Worm (Caenorhabditis elegans) whole organism, L4 larva: ENCODE measurements around the gene ZK757.2.
A peak's percentile ranks its signal among the peaks of the same experiment; 100 is the strongest.

ENCODE experiments used
- D1046.2 ChIP-seq: fragments of 200-800 bp; sonication (Bioruptor generic); IDR thresholded peaks from 2 replicates; pipeline ENCODE4 v1.3.6; 2022; ENCODE audit warnings: missing genetic modification characterization, missing compliant biosample characterization
- F37D6.2 ChIP-seq: sonication (generic microtip); optimal IDR thresholded peaks from 2 replicates; lab custom pipeline; 2016; ENCODE audit warnings: mild to moderate bottlenecking, missing genetic modification characterization, missing compliant biosample characterization
- F44E2.7 ChIP-seq: fragments of 200-800 bp; sonication (Bioruptor generic); IDR thresholded peaks from 2 replicates; pipeline ENCODE4 v2.1.2; 2022; ENCODE audit warnings: missing genetic modification characterization, missing compliant biosample characterization
- F49E8.2 ChIP-seq: sonication (generic microtip); optimal IDR thresholded peaks from 2 replicates; lab custom pipeline; 2016; ENCODE audit warnings: missing compliant biosample characterization, mild to moderate bottlenecking, missing genetic modification characterization, borderline replicate concordance
- T20F7.1 ChIP-seq: fragments of 200-800 bp; sonication (Bioruptor generic); optimal IDR thresholded peaks from 2 replicates; lab custom pipeline; 2018; ENCODE audit warnings: mild to moderate bottlenecking, missing genetic modification characterization, missing compliant biosample characterization
- Y105C5A.15 ChIP-seq: fragments of 200-800 bp; sonication (Bioruptor generic); IDR thresholded peaks from 2 replicates; pipeline ENCODE4 v1.3.6; 2022; ENCODE audit warnings: missing genetic modification characterization, missing compliant biosample characterization
- Y48G9A.11 ChIP-seq: fragments of 200-800 bp; sonication (Bioruptor generic); IDR thresholded peaks from 2 replicates; pipeline ENCODE4 v1.3.6; 2022; ENCODE audit warnings: missing genetic modification reagents, missing genetic modification characterization, missing compliant biosample characterization
- Y5F2A.4 ChIP-seq: fragments of 200-800 bp; sonication (Bioruptor generic); optimal IDR thresholded peaks from 2 replicates; lab custom pipeline; 2018; ENCODE audit warnings: mild to moderate bottlenecking, missing genetic modification characterization, missing compliant biosample characterization
- Y75B8A.6 ChIP-seq: fragments of 200-800 bp; sonication (Bioruptor generic); IDR thresholded peaks from 2 replicates; pipeline ENCODE4 v1.3.6; 2022; ENCODE audit warnings: missing genetic modification reagents, missing genetic modification characterization, missing compliant biosample characterization
- aha-1 ChIP-seq: fragments of 150-350 bp; peaks from one replicate; lab custom pipeline; 2014; ENCODE audit warnings: missing biosample characterization, missing genetic modification characterization
- ceh-32 ChIP-seq: sonication (generic microtip); optimal IDR thresholded peaks from 2 replicates; lab custom pipeline; 2016; ENCODE audit warnings: mild to moderate bottlenecking, missing genetic modification characterization, missing compliant biosample characterization; ENCODE audit not compliant: poor library complexity
- ces-1 ChIP-seq: fragments of 150-350 bp; sonication (generic microtip); optimal IDR thresholded peaks from 4 replicates; lab custom pipeline; 2014; ENCODE audit warnings: missing biosample characterization, missing genetic modification reagents, missing genetic modification characterization
- ctbp-1 ChIP-seq: fragments of 200-800 bp; sonication (Bioruptor generic); IDR thresholded peaks from 2 replicates; pipeline ENCODE4 v1.3.6; 2022; ENCODE audit warnings: missing genetic modification reagents, missing genetic modification characterization, missing compliant biosample characterization
- daf-12 ChIP-seq: fragments of 150-350 bp; optimal IDR thresholded peaks from 2 replicates; lab custom pipeline; 2014; ENCODE audit warnings: missing biosample characterization, missing genetic modification reagents, missing genetic modification characterization
- duxl-1 ChIP-seq: sonication (generic microtip); optimal IDR thresholded peaks from 2 replicates; lab custom pipeline; 2016; ENCODE audit warnings: mild to moderate bottlenecking, missing genetic modification characterization, moderate library complexity, missing compliant biosample characterization; ENCODE audit not compliant: poor library complexity
- dve-1 ChIP-seq: sonication (generic microtip); optimal IDR thresholded peaks from 2 replicates; lab custom pipeline; 2017; ENCODE audit warnings: antibody characterized with exemption, mild to moderate bottlenecking, missing genetic modification characterization, missing compliant biosample characterization; ENCODE audit not compliant: insufficient read depth
- egl-43 ChIP-seq: fragments of 200-800 bp; sonication (Bioruptor generic); IDR thresholded peaks from 2 replicates; pipeline ENCODE4 v1.3.6; 2022; ENCODE audit warnings: missing genetic modification reagents, missing genetic modification characterization, missing compliant biosample characterization
- hlh-30 ChIP-seq: sonication (generic microtip); optimal IDR thresholded peaks from 2 replicates; lab custom pipeline; 2017; ENCODE audit warnings: antibody characterized with exemption, mild to moderate bottlenecking, missing genetic modification characterization, missing compliant biosample characterization; ENCODE audit not compliant: insufficient read depth
- hmg-1.1 ChIP-seq: fragments of 200-800 bp; sonication (Bioruptor generic); IDR thresholded peaks from 2 replicates; pipeline ENCODE4 v1.3.6; 2022; ENCODE audit warnings: missing genetic modification reagents, missing genetic modification characterization, missing compliant biosample characterization
- lim-7 ChIP-seq: fragments of 200-800 bp; sonication (Bioruptor generic); IDR thresholded peaks from 2 replicates; pipeline ENCODE4 v1.3.6; 2022; ENCODE audit warnings: missing genetic modification characterization, missing compliant biosample characterization
- lin-1 ChIP-seq: fragments of 200-800 bp; sonication (Bioruptor generic); IDR thresholded peaks from 2 replicates; pipeline ENCODE4 v1.3.6; 2022; ENCODE audit warnings: missing genetic modification reagents, missing genetic modification characterization, missing compliant biosample characterization
- lin-13 ChIP-seq: fragments of 150-350 bp; optimal IDR thresholded peaks from 2 replicates; lab custom pipeline; 2014; ENCODE audit warnings: missing biosample characterization, missing genetic modification reagents, missing genetic modification characterization
- lin-15B ChIP-seq: fragments of 150-350 bp; sonication (generic microtip); optimal IDR thresholded peaks from 3 replicates; lab custom pipeline; 2014; ENCODE audit warnings: missing biosample characterization, missing genetic modification characterization
- lin-29 ChIP-seq: fragments of 200-800 bp; sonication (Bioruptor generic); IDR thresholded peaks from 2 replicates; pipeline ENCODE4 v1.3.6; 2022; ENCODE audit warnings: missing genetic modification reagents, missing genetic modification characterization, missing compliant biosample characterization
- lin-38 ChIP-seq: fragments of 200-800 bp; sonication (Bioruptor generic); IDR thresholded peaks from 2 replicates; pipeline ENCODE4 v1.3.6; 2022; ENCODE audit warnings: missing genetic modification reagents, missing genetic modification characterization, missing compliant biosample characterization
- lir-3 ChIP-seq: sonication (generic microtip); optimal IDR thresholded peaks from 2 replicates; lab custom pipeline; 2016; ENCODE audit warnings: mild to moderate bottlenecking, missing genetic modification characterization, missing compliant biosample characterization
- madf-5 ChIP-seq, 2 experiments: fragments of 200-800 bp; sonication (Bioruptor generic); IDR thresholded peaks; 2 replicates each; pipeline ENCODE4 v1.3.6; 2022; ENCODE audit warnings: missing compliant biosample characterization in 2 of 2, missing genetic modification characterization in 2 of 2
- madf-9 ChIP-seq: fragments of 200-800 bp; sonication (Bioruptor generic); conservative IDR thresholded peaks from 2 replicates; pipeline ENCODE4 v1.3.6; 2022; ENCODE audit warnings: missing genetic modification reagents, missing genetic modification characterization, missing compliant biosample characterization
- mdt-29 ChIP-seq: fragments of 200-800 bp; sonication (Bioruptor generic); IDR thresholded peaks from 2 replicates; pipeline ENCODE4 v1.3.6; 2022; ENCODE audit warnings: missing genetic modification reagents, missing genetic modification characterization, missing compliant biosample characterization
- mep-1 ChIP-seq: fragments of 150-350 bp; sonication (generic microtip); optimal IDR thresholded peaks from 3 replicates; lab custom pipeline; 2014; ENCODE audit warnings: missing biosample characterization, missing genetic modification characterization
- mes-2 ChIP-seq: sonication (generic microtip); optimal IDR thresholded peaks from 2 replicates; lab custom pipeline; 2016; ENCODE audit warnings: missing genotype, mild to moderate bottlenecking, missing genetic modification characterization, missing compliant biosample characterization; ENCODE audit not compliant: poor library complexity, severe bottlenecking
- mxl-3 ChIP-seq: fragments of 200-800 bp; sonication (Bioruptor generic); optimal IDR thresholded peaks from 2 replicates; lab custom pipeline; 2018; ENCODE audit warnings: mild to moderate bottlenecking, missing genetic modification characterization, missing compliant biosample characterization
- nhr-10 ChIP-seq: fragments of 150-350 bp; optimal IDR thresholded peaks from 2 replicates; lab custom pipeline; 2014; ENCODE audit warnings: missing biosample characterization, missing genetic modification characterization
- nhr-102 ChIP-seq: sonication (generic microtip); optimal IDR thresholded peaks from 2 replicates; lab custom pipeline; 2016; ENCODE audit warnings: mild to moderate bottlenecking, missing genetic modification characterization, moderate library complexity, missing compliant biosample characterization
- nhr-11 ChIP-seq: fragments of 150-350 bp; optimal IDR thresholded peaks from 2 replicates; lab custom pipeline; 2014; ENCODE audit warnings: missing biosample characterization, missing genetic modification characterization
- nhr-111 ChIP-seq: fragments of 200-800 bp; sonication (Bioruptor generic); optimal IDR thresholded peaks from 2 replicates; lab custom pipeline; 2018; ENCODE audit warnings: mild to moderate bottlenecking, missing genetic modification characterization, missing compliant biosample characterization
- nhr-41 ChIP-seq: fragments of 200-800 bp; sonication (Bioruptor generic); IDR thresholded peaks from 2 replicates; pipeline ENCODE4 v1.3.6; 2022; ENCODE audit warnings: missing genetic modification reagents, missing genetic modification characterization, missing compliant biosample characterization
- nhr-42 ChIP-seq: fragments of 200-800 bp; sonication (Bioruptor generic); IDR thresholded peaks from 2 replicates; pipeline ENCODE4 v1.3.6; 2022; ENCODE audit warnings: missing genetic modification characterization, missing compliant biosample characterization
- nhr-6 ChIP-seq: fragments of 150-350 bp; optimal IDR thresholded peaks from 2 replicates; lab custom pipeline; 2014; ENCODE audit warnings: missing biosample characterization, missing genetic modification characterization
- nhr-76 ChIP-seq: fragments of 150-350 bp; optimal IDR thresholded peaks from 2 replicates; lab custom pipeline; 2014; ENCODE audit warnings: missing biosample characterization, missing genetic modification characterization
- nhr-77 ChIP-seq: fragments of 150-350 bp; optimal IDR thresholded peaks from 2 replicates; lab custom pipeline; 2014; ENCODE audit warnings: missing biosample characterization, missing genetic modification characterization
- php-3 ChIP-seq: fragments of 200-800 bp; sonication (Bioruptor generic); IDR thresholded peaks from 2 replicates; pipeline ENCODE4 v1.3.6; 2022; ENCODE audit warnings: missing genetic modification reagents, missing genetic modification characterization, missing compliant biosample characterization
- saeg-2 ChIP-seq: fragments of 200-800 bp; sonication (Bioruptor generic); IDR thresholded peaks from 2 replicates; pipeline ENCODE4 v1.3.6; 2022; ENCODE audit warnings: missing genetic modification reagents, missing genetic modification characterization, missing compliant biosample characterization
- snpc-4 ChIP-seq: fragments of 150-350 bp; optimal IDR thresholded peaks from 2 replicates; lab custom pipeline; 2014; ENCODE audit warnings: missing biosample characterization, missing genetic modification characterization
- spr-1 ChIP-seq: sonication (generic microtip); optimal IDR thresholded peaks from 2 replicates; lab custom pipeline; 2016; ENCODE audit warnings: mild to moderate bottlenecking, missing genetic modification characterization, missing compliant biosample characterization
- spr-3 ChIP-seq: fragments of 200-800 bp; sonication (Bioruptor generic); optimal IDR thresholded peaks from 2 replicates; lab custom pipeline; 2018; ENCODE audit warnings: mild to moderate bottlenecking, missing genetic modification characterization, missing compliant biosample characterization
- tra-1 ChIP-seq: fragments of 200-800 bp; sonication (Bioruptor generic); IDR thresholded peaks from 2 replicates; pipeline ENCODE4 v1.3.6; 2022; ENCODE audit warnings: missing genetic modification reagents, missing genetic modification characterization, missing compliant biosample characterization
- zfp-2 ChIP-seq: sonication (generic microtip); optimal IDR thresholded peaks from 2 replicates; lab custom pipeline; 2016; ENCODE audit warnings: mild to moderate bottlenecking, missing genetic modification characterization, missing compliant biosample characterization
- zip-11 ChIP-seq: fragments of 200-800 bp; sonication (Bioruptor generic); IDR thresholded peaks from 2 replicates; pipeline ENCODE4 v1.3.6; 2022; ENCODE audit warnings: missing genetic modification characterization, missing compliant biosample characterization
- ztf-11 ChIP-seq: fragments of 150-350 bp; optimal IDR thresholded peaks from 2 replicates; lab custom pipeline; 2014; ENCODE audit warnings: missing biosample characterization, missing genetic modification characterization
- ztf-7 ChIP-seq: fragments of 150-350 bp; optimal IDR thresholded peaks from 2 replicates; lab custom pipeline; 2014; ENCODE audit warnings: missing biosample characterization, missing genetic modification characterization

Gene ZK757.2

ce11 chrIII:9826005-9826404, 52.7 kb downstream of the ZK757.2 start (continued):
- TF ChIP-seq Y105C5A.15, result no peak
- TF ChIP-seq lin-29, result no peak
- TF ChIP-seq mep-1 (tag; lab: Kevin White, UChicago), result peak; percentile 70
- TF ChIP-seq Y75B8A.6 (GFP tag; lab: Robert Waterston, UW), result 0 out of 2 replicates have a peak, but pooled peaks have one; percentile 49
- peak; percentile 56 for TF ChIP-seq mes-2 (tag; lab: Kevin White, UChicago)
- TF ChIP-seq hlh-30 (tag; lab: Kevin White, UChicago), result peak; percentile 92
- no peak for TF ChIP-seq spr-3
- peak; percentile 5 for TF ChIP-seq lin-13 (GFP tag; lab: Kevin White, UChicago)
- TF ChIP-seq nhr-77 (tag; lab: Kevin White, UChicago), result peak; percentile 55
- peak; percentile 21 for TF ChIP-seq mxl-3 (GFP tag; lab: Kevin White, UChicago)
- TF ChIP-seq ces-1, result no peak
- TF ChIP-seq nhr-11 (tag; lab: Kevin White, UChicago), result peak; percentile 27
- TF ChIP-seq nhr-10 (tag; lab: Kevin White, UChicago), result no peak
- peak; percentile 38 for TF ChIP-seq duxl-1
- TF ChIP-seq ceh-32, result no peak
- peak; percentile 87 for TF ChIP-seq aha-1 (tag; lab: Kevin White, UChicago)
- no peak for TF ChIP-seq spr-1 (tag; lab: Kevin White, UChicago)
- TF ChIP-seq F37D6.2, result no peak
- TF ChIP-seq zfp-2 (tag; lab: Kevin White, UChicago), result no peak
- TF ChIP-seq nhr-41, result no peak
- TF ChIP-seq snpc-4 (tag; lab: Kevin White, UChicago), result no peak
- no peak for TF ChIP-seq nhr-42 (GFP tag; lab: Robert Waterston, UW)
- TF ChIP-seq lin-38 (GFP tag; lab: Robert Waterston, UW), result peak; percentile 62
- peak; percentile 24 for TF ChIP-seq T20F7.1 (GFP tag; lab: Kevin White, UChicago)
- no peak for TF ChIP-seq ctbp-1 (GFP tag; lab: Robert Waterston, UW)
- no peak for TF ChIP-seq lin-15B (tag; lab: Kevin White, UChicago)
- TF ChIP-seq ztf-11, result no peak
- no peak for TF ChIP-seq Y5F2A.4 (GFP tag; lab: Kevin White, UChicago)
- TF ChIP-seq mdt-29 (GFP tag; lab: Robert Waterston, UW), result 0 out of 2 replicates have a peak, but pooled peaks have one; percentile 45
- TF ChIP-seq D1046.2 (GFP tag; lab: Robert Waterston, UW), result no peak
- no peak for TF ChIP-seq madf-9 (GFP tag; lab: Robert Waterston, UW)
- TF ChIP-seq nhr-6 (tag; lab: Kevin White, UChicago), result peak; percentile 53
- TF ChIP-seq tra-1 (GFP tag; lab: Robert Waterston, UW), result no peak
- TF ChIP-seq egl-43 (GFP tag; lab: Robert Waterston, UW), result no peak
- TF ChIP-seq nhr-111, result no peak
- TF ChIP-seq saeg-2 (GFP tag; lab: Robert Waterston, UW), result no peak
- no peak for TF ChIP-seq lim-7 (GFP tag; lab: Robert Waterston, UW)
- TF ChIP-seq ztf-7, result no peak
- no peak for TF ChIP-seq nhr-76 (tag; lab: Kevin White, UChicago)
- TF ChIP-seq nhr-102 (tag; lab: Kevin White, UChicago), result peak; percentile 2
- TF ChIP-seq lir-3 (tag; lab: Kevin White, UChicago), result no peak
- no peak for TF ChIP-seq daf-12 (tag; lab: Kevin White, UChicago)
- 0 out of 2 replicates have a peak, but pooled peaks have one; percentile 45 for TF ChIP-seq lin-1
- no peak for TF ChIP-seq madf-5 (GFP tag; IDR thresholded peaks at IDR 0.05; lab: Robert Waterston, UW)
- peak; percentile 67 for TF ChIP-seq dve-1 (tag; lab: Kevin White, UChicago)
- TF ChIP-seq hmg-1.1 (GFP tag; lab: Robert Waterston, UW), result 0 out of 2 replicates have a peak, but pooled peaks have one; percentile 11
- TF ChIP-seq F44E2.7 (GFP tag; lab: Robert Waterston, UW), result no peak
- TF ChIP-seq Y48G9A.11, result no peak
- TF ChIP-seq php-3 (GFP tag; lab: Robert Waterston, UW), result no peak
- TF ChIP-seq F49E8.2, result no peak
- no peak for TF ChIP-seq zip-11 (GFP tag; lab: Robert Waterston, UW)
